Worm (Caenorhabditis elegans): ENCODE results near the gene F18A11.3.

Gene F18A11.3

DNA sequence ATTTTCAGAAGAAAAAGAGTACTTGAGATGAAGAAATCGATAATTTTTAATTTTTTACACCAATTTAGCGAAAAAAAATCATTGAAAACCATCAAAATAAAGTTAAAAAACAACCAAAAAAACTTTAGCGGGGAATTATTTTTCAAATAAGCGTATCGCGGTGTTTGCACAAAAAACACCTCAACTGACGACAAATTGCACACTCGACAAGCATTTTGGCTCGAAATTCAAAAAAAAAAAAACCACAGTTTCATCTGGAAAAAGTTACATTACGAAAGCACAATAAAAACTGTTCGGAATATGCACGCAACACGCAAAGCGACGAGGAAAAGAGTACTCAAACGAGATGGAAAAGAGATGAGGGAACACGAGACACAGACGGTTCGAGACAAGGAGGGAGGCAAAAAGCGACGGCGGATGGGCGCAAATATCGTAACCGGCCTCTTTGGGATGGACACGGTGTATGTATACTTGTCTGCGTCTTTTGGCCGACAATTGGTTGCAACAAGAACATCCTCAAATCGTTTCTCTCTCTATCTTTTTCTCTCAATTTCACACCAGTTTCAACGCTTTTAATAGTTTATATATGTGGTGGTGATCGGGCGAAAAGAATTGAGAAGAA is 6.0 kb downstream of the F18A11.3 start:
- peak; percentile 35 for TF ChIP-seq cog-1 (tag; optimal IDR thresholded peaks at IDR 0.05)
- no peak for TF ChIP-seq ztf-29 (GFP tag; IDR thresholded peaks at IDR 0.05)

DNA sequence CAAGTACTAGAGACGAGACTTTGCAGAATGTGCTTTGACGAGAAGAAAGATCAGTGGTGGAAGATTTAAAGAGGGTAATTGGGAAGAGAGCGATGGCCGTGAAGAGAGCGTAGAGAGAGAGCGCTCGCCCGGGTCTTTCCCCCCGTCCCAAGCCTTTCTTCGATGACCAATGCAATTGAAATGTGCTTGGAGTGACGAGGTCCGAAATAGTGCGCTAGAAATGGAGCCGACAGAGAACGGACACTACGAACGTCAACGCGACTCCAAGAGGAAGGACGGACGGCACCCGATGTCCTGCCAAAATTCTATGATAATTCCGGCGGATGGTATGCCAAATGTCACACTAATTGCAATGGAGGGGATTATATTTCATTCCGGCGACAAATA is 6.6 kb downstream of the F18A11.3 start:
- no peak for TF ChIP-seq ref-1 (GFP tag; conservative IDR thresholded peaks at IDR 0.05)
- no peak for TF ChIP-seq ztf-29 (GFP tag; IDR thresholded peaks at IDR 0.05)
- no peak for TF ChIP-seq klf-2 (GFP tag; conservative IDR thresholded peaks at IDR 0.05)
- no peak for TF ChIP-seq cog-1 (tag; optimal IDR thresholded peaks at IDR 0.05)
- no peak; the same call in 1 of the 2 replicates for TF ChIP-seq tab-1 (GFP tag; IDR thresholded peaks at IDR 0.05)
- no peak for TF ChIP-seq flt-1 (GFP tag; IDR thresholded peaks at IDR 0.05)
- no peak for TF ChIP-seq ztf-23 (GFP tag; IDR thresholded peaks at IDR 0.05)

DNA sequence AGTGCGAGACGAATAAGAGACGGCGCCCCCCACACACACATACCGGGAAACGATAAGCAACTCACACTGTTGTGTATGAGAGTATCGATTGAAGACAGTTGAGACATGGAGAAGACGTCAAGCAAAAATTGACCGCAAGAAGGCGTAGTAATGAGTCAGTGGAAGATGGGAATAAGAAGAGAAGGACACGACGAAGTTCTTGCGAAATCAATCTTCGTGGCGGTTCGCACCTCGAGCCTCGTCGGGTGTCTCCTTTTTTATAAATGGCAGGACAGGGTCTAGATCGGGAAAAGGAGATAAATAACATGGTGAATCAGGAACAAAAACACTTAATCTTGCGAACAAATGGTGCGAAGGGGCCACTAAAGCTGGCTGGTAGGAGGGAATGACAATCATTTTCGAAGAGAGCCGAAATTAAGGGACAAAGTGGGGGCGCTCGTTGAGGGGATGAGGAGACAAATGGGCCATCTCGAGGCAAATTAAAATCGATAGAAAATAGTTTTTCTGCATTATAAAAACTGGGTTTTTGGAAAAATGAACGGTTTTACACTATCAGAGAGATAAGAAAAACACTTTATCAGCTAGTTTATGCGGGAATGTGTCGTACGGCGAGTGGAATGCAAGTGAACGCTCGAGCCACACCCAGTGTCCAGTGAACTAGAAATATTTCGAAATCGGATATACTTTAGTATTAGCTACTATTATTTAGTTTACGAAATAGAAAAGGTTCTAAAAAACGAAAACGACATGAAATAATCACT is 7.2 kb downstream of the F18A11.3 start:
- TF ChIP-seq tab-1 (GFP tag; IDR thresholded peaks at IDR 0.05) (no peak), klf-2 (GFP tag; conservative IDR thresholded peaks at IDR 0.05) (no peak), med-1 (GFP tag; optimal IDR thresholded peaks at IDR 0.05; ENCODE audit: insufficient read depth) (no peak), ztf-29 (GFP tag; IDR thresholded peaks at IDR 0.05) (no peak), cog-1 (tag; optimal IDR thresholded peaks at IDR 0.05) (no peak), flt-1 (GFP tag; IDR thresholded peaks at IDR 0.05) (no peak), ztf-23 (GFP tag; IDR thresholded peaks at IDR 0.05) (no peak), ref-1 (GFP tag; conservative IDR thresholded peaks at IDR 0.05) (no peak), T22C8.4 (GFP tag; IDR thresholded peaks at IDR 0.05) (no peak)

DNA sequence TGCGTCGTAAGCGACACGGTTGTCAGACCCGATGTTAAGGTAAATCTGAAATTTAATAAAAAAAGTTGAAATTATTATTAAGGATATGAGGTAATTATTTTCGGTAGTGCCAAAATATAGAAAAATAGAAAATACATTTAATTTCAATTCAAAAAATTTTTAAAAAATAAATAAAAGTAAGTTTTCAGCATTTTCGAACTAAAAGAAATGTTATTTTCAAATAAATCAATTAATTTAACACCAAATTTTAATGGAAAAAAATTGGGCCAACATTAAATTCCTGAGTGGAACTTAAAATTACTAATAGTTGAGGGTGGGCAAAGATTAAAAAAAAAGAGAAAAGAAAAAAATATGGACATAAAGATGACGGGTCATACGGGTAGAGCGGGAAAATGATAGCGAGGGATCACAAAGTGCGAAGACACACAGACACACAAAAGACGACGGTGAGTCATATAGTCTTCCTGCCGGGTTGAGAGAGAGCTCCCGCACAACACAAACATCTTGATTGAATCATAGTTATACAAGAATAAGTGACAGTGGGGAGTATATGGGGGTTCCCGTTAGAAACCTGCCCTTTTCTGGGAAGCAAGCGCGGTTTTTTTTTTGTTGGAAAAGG is 10.7 kb downstream of the F18A11.3 start, which contains the start of gene max-2:
Gene max-2, minus strand, starts transcription at position 51 of the 619 bp plus-strand sequence.
- TF ChIP-seq flt-1 (GFP tag; IDR thresholded peaks at IDR 0.05) (no peak), klf-2 (GFP tag; conservative IDR thresholded peaks at IDR 0.05) (no peak), ztf-23 (GFP tag; IDR thresholded peaks at IDR 0.05) (no peak), T22C8.4 (GFP tag; IDR thresholded peaks at IDR 0.05) (no peak), ztf-29 (GFP tag; IDR thresholded peaks at IDR 0.05) (no peak), med-1 (GFP tag; optimal IDR thresholded peaks at IDR 0.05; ENCODE audit: insufficient read depth) (no peak), cog-1 (tag; optimal IDR thresholded peaks at IDR 0.05) (no peak)

DNA sequence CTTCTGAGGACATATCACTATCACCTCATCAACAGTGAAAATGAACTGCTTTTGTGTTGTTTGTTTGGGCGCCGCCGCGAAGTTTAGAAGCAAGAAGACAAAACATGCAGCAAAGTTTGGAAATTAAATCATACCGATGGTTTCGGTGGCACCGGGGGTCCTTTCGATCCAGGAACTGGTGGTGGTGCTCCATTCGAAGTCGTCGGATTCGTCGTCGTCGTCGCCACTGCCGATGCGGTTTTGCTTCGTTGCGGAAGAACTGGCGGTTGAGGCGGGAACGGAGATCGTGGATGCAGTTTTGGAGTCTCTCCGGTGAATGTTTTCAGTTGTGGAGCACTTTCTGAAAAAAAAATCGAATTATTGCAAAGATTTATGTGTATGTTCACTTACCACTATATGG is 13.1 kb downstream of the F18A11.3 start:
- TF ChIP-seq klf-2 (GFP tag; conservative IDR thresholded peaks at IDR 0.05) (no peak), flt-1 (GFP tag; IDR thresholded peaks at IDR 0.05) (no peak), med-1 (GFP tag; optimal IDR thresholded peaks at IDR 0.05; ENCODE audit: insufficient read depth) (no peak), ztf-23 (GFP tag; IDR thresholded peaks at IDR 0.05) (no peak)

DNA sequence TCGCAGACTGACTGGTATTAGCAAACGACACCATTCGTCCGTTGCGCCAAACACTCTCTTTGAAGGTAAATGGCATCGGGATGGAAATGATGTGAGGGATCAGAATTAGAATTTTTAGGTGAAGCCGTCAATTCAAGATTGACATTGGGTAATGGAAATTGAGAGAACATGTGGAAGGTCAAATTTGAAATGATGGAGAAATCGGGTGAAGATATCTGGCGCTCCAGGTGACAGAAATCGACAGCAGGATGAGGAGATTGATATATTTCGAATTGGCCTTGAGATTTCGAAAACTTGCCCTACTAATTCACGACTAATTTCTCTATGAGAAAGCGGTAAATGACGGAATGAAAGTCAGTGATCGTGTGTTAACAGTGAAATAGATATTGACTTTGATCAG is 14.1 kb downstream of the F18A11.3 start:
- TF ChIP-seq T22C8.4 (GFP tag; IDR thresholded peaks at IDR 0.05) = no peak
- TF ChIP-seq ztf-23 (GFP tag; IDR thresholded peaks at IDR 0.05) = no peak
- no peak for TF ChIP-seq ztf-29 (GFP tag; IDR thresholded peaks at IDR 0.05)
- no peak for TF ChIP-seq flt-1 (GFP tag; IDR thresholded peaks at IDR 0.05)
- no peak for TF ChIP-seq med-1 (GFP tag; optimal IDR thresholded peaks at IDR 0.05; ENCODE audit: insufficient read depth)
- no peak for TF ChIP-seq klf-2 (GFP tag; conservative IDR thresholded peaks at IDR 0.05)
- TF ChIP-seq cog-1 (tag; optimal IDR thresholded peaks at IDR 0.05) = no peak
- no peak for TF ChIP-seq ref-1 (GFP tag; conservative IDR thresholded peaks at IDR 0.05)
- no peak for TF ChIP-seq tab-1 (GFP tag; IDR thresholded peaks at IDR 0.05)

DNA sequence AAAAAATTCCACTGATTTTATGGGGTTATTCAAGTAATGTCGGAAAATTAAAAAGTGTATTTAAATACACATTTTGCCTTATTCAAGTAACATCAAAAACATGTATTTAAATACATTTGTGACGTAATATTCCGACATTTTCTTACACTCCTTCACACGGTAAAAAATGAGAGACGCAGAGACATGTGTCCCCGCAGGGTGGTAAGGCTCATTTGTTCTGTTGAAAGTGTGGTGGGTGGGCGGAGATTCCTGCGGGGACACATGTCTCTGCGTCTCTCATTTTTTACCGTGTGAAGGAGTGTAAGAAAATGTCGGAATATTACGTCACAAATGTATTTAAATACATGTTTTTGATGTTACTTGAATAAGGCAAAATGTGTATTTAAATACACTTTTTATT is 20.3 kb downstream of the F18A11.3 start:
- TF ChIP-seq flt-1 (GFP tag; IDR thresholded peaks at IDR 0.05) (peak; percentile 90), ztf-23 (GFP tag; IDR thresholded peaks at IDR 0.05) (peak; percentile 69; the same call in 1 of the 2 replicates), T22C8.4 (GFP tag; IDR thresholded peaks at IDR 0.05) (peak; percentile 30; the same call in 1 of the 2 replicates), tab-1 (GFP tag; IDR thresholded peaks at IDR 0.05) (0 out of 2 replicates have a peak, but pooled peaks have one; percentile 42), klf-2 (GFP tag; conservative IDR thresholded peaks at IDR 0.05) (peak; percentile 71; the same call in 1 of the 2 replicates), ref-1 (GFP tag; conservative IDR thresholded peaks at IDR 0.05) (peak; percentile 56; the same call in 1 of the 2 replicates)

DNA sequence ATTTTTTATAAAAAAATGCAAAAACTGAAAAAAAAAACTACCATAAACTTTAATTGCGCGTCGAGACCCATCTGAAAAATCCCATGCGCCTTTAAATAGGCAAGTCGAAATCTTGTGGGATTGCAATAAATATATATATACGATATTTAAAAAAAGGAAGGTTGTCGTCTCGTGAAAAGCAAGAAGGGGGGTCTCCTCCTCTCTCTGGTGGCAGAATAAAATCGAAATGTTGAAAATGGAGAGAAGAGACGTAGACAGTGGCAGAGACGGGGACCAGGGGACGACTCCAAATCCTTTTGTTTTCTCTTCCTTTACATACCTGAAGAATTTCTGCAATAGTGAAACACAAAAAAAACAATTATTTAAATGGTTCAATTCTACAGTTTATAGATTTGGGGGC is 22.7 kb downstream of the F18A11.3 start, which contains the start of gene F18A11.5:
Gene F18A11.5, minus strand, starts transcription at position 321 of the 400 bp plus-strand sequence.
- TF ChIP-seq ztf-23 (GFP tag; IDR thresholded peaks at IDR 0.05) (no peak), ref-1 (GFP tag; conservative IDR thresholded peaks at IDR 0.05) (no peak), cog-1 (tag; optimal IDR thresholded peaks at IDR 0.05) (no peak), tab-1 (GFP tag; IDR thresholded peaks at IDR 0.05) (no peak), flt-1 (GFP tag; IDR thresholded peaks at IDR 0.05) (no peak), ztf-29 (GFP tag; IDR thresholded peaks at IDR 0.05) (no peak), med-1 (GFP tag; optimal IDR thresholded peaks at IDR 0.05; ENCODE audit: insufficient read depth) (no peak), klf-2 (GFP tag; conservative IDR thresholded peaks at IDR 0.05) (no peak), T22C8.4 (GFP tag; IDR thresholded peaks at IDR 0.05) (no peak)

DNA sequence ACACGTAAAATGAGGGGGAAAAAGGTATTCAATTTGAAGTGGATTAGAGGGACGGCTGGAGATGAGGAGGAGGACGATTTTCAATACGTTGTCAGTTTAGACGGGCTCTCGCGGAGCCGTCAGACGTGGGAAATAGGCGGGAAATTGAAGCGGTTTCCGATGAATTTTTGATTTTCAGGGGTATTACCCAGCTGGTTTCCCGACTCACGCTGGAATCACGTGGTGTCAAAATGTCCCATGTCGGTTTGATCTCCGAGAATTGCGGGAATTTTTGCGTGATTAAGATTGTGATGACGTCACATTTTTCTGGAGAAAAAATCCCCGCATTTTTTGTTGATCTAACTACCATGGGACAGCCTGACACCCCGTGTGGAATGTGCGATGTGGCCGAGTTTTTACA is 24.0 kb downstream of the F18A11.3 start:
- TF ChIP-seq ref-1 (GFP tag; conservative IDR thresholded peaks at IDR 0.05) = no peak
- TF ChIP-seq ztf-29 (GFP tag; IDR thresholded peaks at IDR 0.05) = no peak
- no peak for TF ChIP-seq tab-1 (GFP tag; IDR thresholded peaks at IDR 0.05)
- TF ChIP-seq flt-1 (GFP tag; IDR thresholded peaks at IDR 0.05) = no peak
- TF ChIP-seq cog-1 (tag; optimal IDR thresholded peaks at IDR 0.05) = no peak
- no peak for TF ChIP-seq med-1 (GFP tag; optimal IDR thresholded peaks at IDR 0.05; ENCODE audit: insufficient read depth)
- TF ChIP-seq ztf-23 (GFP tag; IDR thresholded peaks at IDR 0.05) = no peak
- TF ChIP-seq klf-2 (GFP tag; conservative IDR thresholded peaks at IDR 0.05) = no peak
- TF ChIP-seq T22C8.4 (GFP tag; IDR thresholded peaks at IDR 0.05) = no peak

All from whole organism, midembryonic.